Worm (Caenorhabditis elegans): ENCODE data around the gene clec-258.

ce11 chrV:19779220-19779619, 9.0 kb upstream of the clec-258 start:
- TF ChIP-seq repo-1 (tag; optimal IDR thresholded peaks at IDR 0.05) (no peak), pha-4 (tag; optimal IDR thresholded peaks at IDR 0.05) (no peak), dpl-1 (GFP tag; optimal IDR thresholded peaks at IDR 0.05) (no peak), F49E8.2 (tag; optimal IDR thresholded peaks at IDR 0.05; ENCODE audit: insufficient read depth) (no peak), Y79H2A.3 (GFP tag; conservative IDR thresholded peaks at IDR 0.05) (no peak), lin-35 (GFP tag; optimal IDR thresholded peaks at IDR 0.05) (no peak), F52B5.7 (tag; optimal IDR thresholded peaks at IDR 0.05) (no peak), F57A8.1 (GFP tag; optimal IDR thresholded peaks at IDR 0.05) (no peak), let-607 (tag; optimal IDR thresholded peaks at IDR 0.05) (no peak), lir-1 (GFP tag; conservative IDR thresholded peaks at IDR 0.05) (no peak)

Data from whole organism, young adult.